Fruit fly (Drosophila melanogaster) whole organism, embryonic: ENCODE results near the gene Dnai2.

Experiments used
- Antp ChIP-seq: fragments of 200-800 bp; sonication (Bioruptor generic); optimal IDR thresholded peaks from 3 replicates; lab custom pipeline; 2016; ENCODE audit warnings: missing biosample characterization, missing genetic modification characterization
- Atf-2 ChIP-seq: fragments of 200-800 bp; sonication (Bioruptor generic); optimal IDR thresholded peaks from 2 replicates; lab custom pipeline; 2016; ENCODE audit warnings: missing biosample characterization, missing genetic modification characterization
- CG10565 ChIP-seq: fragments of 200-800 bp; sonication (Bioruptor generic); optimal IDR thresholded peaks from 3 replicates; lab custom pipeline; 2016; ENCODE audit warnings: missing biosample characterization, mild to moderate bottlenecking, missing genetic modification characterization
- CG11247 ChIP-seq: fragments of 200-800 bp; sonication (Bioruptor generic); IDR thresholded peaks from 2 replicates; pipeline ENCODE4 v1.3.6; 2022; ENCODE audit warnings: missing biosample characterization, missing genetic modification characterization
- CG12071 ChIP-seq: fragments of 200-800 bp; sonication (Bioruptor generic); optimal IDR thresholded peaks from 3 replicates; lab custom pipeline; 2018; ENCODE audit warnings: missing biosample characterization, mild to moderate bottlenecking, missing genetic modification characterization
- CG12299 ChIP-seq: fragments of 200-800 bp; sonication (Bioruptor generic); optimal IDR thresholded peaks from 2 replicates; lab custom pipeline; 2018; ENCODE audit warnings: missing biosample characterization, mild to moderate bottlenecking, missing genetic modification characterization
- CG14860 ChIP-seq: fragments of 200-800 bp; sonication (Bioruptor generic); IDR thresholded peaks from 3 replicates; pipeline ENCODE4 v1.3.6; 2022; ENCODE audit warnings: missing biosample characterization, missing genetic modification characterization; ENCODE audit not compliant: partially characterized antibody
- CG15269 ChIP-seq: fragments of 200-800 bp; sonication (Bioruptor generic); optimal IDR thresholded peaks from 2 replicates; lab custom pipeline; 2018; ENCODE audit warnings: missing biosample characterization, mild to moderate bottlenecking, missing genetic modification characterization, moderate library complexity
- CG15696 ChIP-seq: fragments of 200-800 bp; sonication (Bioruptor generic); optimal IDR thresholded peaks from 2 replicates; lab custom pipeline; 2019; ENCODE audit warnings: missing biosample characterization, mild to moderate bottlenecking, missing genetic modification characterization, moderate library complexity
- CG17361 ChIP-seq: fragments of 200-800 bp; sonication (Bioruptor generic); IDR thresholded peaks from 3 replicates; pipeline ENCODE4 v1.3.6; 2022; ENCODE audit warnings: missing biosample characterization, missing genetic modification characterization
- CG17829 ChIP-seq: fragments of 200-800 bp; optimal IDR thresholded peaks from 2 replicates; lab custom pipeline; 2019; ENCODE audit warnings: missing biosample characterization, mild to moderate bottlenecking, missing genetic modification characterization, moderate library complexity
- CG2712 ChIP-seq: fragments of 200-800 bp; optimal IDR thresholded peaks from 3 replicates; lab custom pipeline; 2019; ENCODE audit warnings: missing biosample characterization, mild to moderate bottlenecking, missing genetic modification characterization, moderate library complexity
- CG3065 ChIP-seq: fragments of 200-800 bp; sonication (Bioruptor generic); optimal IDR thresholded peaks from 2 replicates; lab custom pipeline; 2016; ENCODE audit warnings: missing biosample characterization, missing genetic modification characterization
- CG31365 ChIP-seq: fragments of 200-800 bp; sonication (Bioruptor generic); optimal IDR thresholded peaks from 2 replicates; lab custom pipeline; 2018; ENCODE audit warnings: missing biosample characterization, mild to moderate bottlenecking, missing genetic modification characterization
- CG32532 ChIP-seq: fragments of 200-800 bp; sonication (Bioruptor generic); IDR thresholded peaks from 2 replicates; pipeline ENCODE4 v1.3.6; 2022; ENCODE audit warnings: missing biosample characterization, missing genetic modification characterization
- CG34224 ChIP-seq: fragments of 200-800 bp; sonication (Bioruptor generic); IDR thresholded peaks from 3 replicates; pipeline ENCODE4 v1.3.6; 2022; ENCODE audit warnings: missing biosample characterization, missing genetic modification characterization; ENCODE audit not compliant: partially characterized antibody
- CG34376 ChIP-seq: fragments of 200-800 bp; sonication (Bioruptor generic); optimal IDR thresholded peaks from 2 replicates; lab custom pipeline; 2018; ENCODE audit warnings: missing biosample characterization, mild to moderate bottlenecking, missing genetic modification characterization
- CG4282 ChIP-seq: fragments of 200-800 bp; sonication (Bioruptor generic); optimal IDR thresholded peaks from 2 replicates; lab custom pipeline; 2016; ENCODE audit warnings: missing biosample characterization, missing genetic modification characterization
- CG43689 ChIP-seq: fragments of 200-800 bp; sonication (Bioruptor generic); IDR thresholded peaks from 2 replicates; pipeline ENCODE4 v1.3.6; 2022; ENCODE audit warnings: missing biosample characterization, missing genetic modification characterization
- CG4617 ChIP-seq: fragments of 200-800 bp; sonication (Bioruptor generic); optimal IDR thresholded peaks from 3 replicates; lab custom pipeline; 2016; ENCODE audit warnings: missing biosample characterization, missing genetic modification characterization, borderline replicate concordance
- CG6654 ChIP-seq: fragments of 200-800 bp; sonication (Bioruptor generic); optimal IDR thresholded peaks from 2 replicates; lab custom pipeline; 2017; ENCODE audit warnings: missing biosample characterization, mild to moderate bottlenecking, missing genetic modification characterization
- CG6791 ChIP-seq: fragments of 200-800 bp; sonication (Bioruptor generic); IDR thresholded peaks from 3 replicates; pipeline ENCODE4 v1.3.6; 2022; ENCODE audit warnings: missing biosample characterization, missing genetic modification characterization; ENCODE audit not compliant: partially characterized antibody
- CG8290 ChIP-seq, 3 experiments: fragments of 200-800 bp; sonication (Bioruptor generic); optimal IDR thresholded peaks; 2 replicates each; lab custom pipeline; 2016 to 2019; ENCODE audit warnings: missing biosample characterization in 3 of 3, missing genetic modification characterization in 3 of 3, mild to moderate bottlenecking in 2 of 3, moderate library complexity in 1 of 3
- CG8924 ChIP-seq: fragments of 200-800 bp; optimal IDR thresholded peaks from 3 replicates; lab custom pipeline; 2019; ENCODE audit warnings: missing biosample characterization, mild to moderate bottlenecking, missing genetic modification characterization, moderate library complexity
- CTCF ChIP-seq: fragments of 200-800 bp; sonication (Bioruptor generic); optimal IDR thresholded peaks from 2 replicates; lab custom pipeline; 2017; ENCODE audit warnings: missing biosample characterization, mild to moderate bottlenecking, missing genetic modification characterization, moderate library complexity
- Chrac-16 ChIP-seq: fragments of 200-800 bp; sonication (Bioruptor generic); optimal IDR thresholded peaks from 3 replicates; lab custom pipeline; 2016; ENCODE audit warnings: missing biosample characterization, missing genetic modification characterization
- Dad ChIP-seq: fragments of 200-800 bp; sonication (Bioruptor generic); optimal IDR thresholded peaks from 3 replicates; lab custom pipeline; 2016; ENCODE audit warnings: missing biosample characterization, missing genetic modification characterization
- Doc2 ChIP-seq: fragments of 200-800 bp; sonication (Bioruptor generic); IDR thresholded peaks from 2 replicates; pipeline ENCODE4 v1.3.6; 2022; ENCODE audit warnings: missing biosample characterization, missing genetic modification characterization
- Doc3 ChIP-seq: fragments of 200-800 bp; sonication (Bioruptor generic); IDR thresholded peaks from 3 replicates; pipeline ENCODE4 v1.3.6; 2022; ENCODE audit warnings: missing biosample characterization, missing genetic modification characterization; ENCODE audit not compliant: partially characterized antibody
- ERR ChIP-seq: fragments of 200-800 bp; sonication (Bioruptor generic); optimal IDR thresholded peaks from 2 replicates; lab custom pipeline; 2016; ENCODE audit warnings: missing biosample characterization, missing genetic modification characterization
- Elba2 ChIP-seq: fragments of 200-800 bp; sonication (Bioruptor generic); optimal IDR thresholded peaks from 3 replicates; lab custom pipeline; 2016; ENCODE audit warnings: missing biosample characterization, missing genetic modification characterization
- Ets65A ChIP-seq: fragments of 200-800 bp; sonication (Bioruptor generic); peaks from one replicate; lab custom pipeline; 2016; ENCODE audit warnings: missing biosample characterization, missing genetic modification characterization
- Gug ChIP-seq: fragments of 200-800 bp; sonication (Bioruptor generic); IDR thresholded peaks from 4 replicates; pipeline ENCODE4 v1.3.6; 2022; ENCODE audit warnings: missing biosample characterization, missing genetic modification characterization
- Lhr ChIP-seq: fragments of 200-800 bp; sonication (Bioruptor generic); optimal IDR thresholded peaks from 3 replicates; lab custom pipeline; 2017; ENCODE audit warnings: mild to moderate bottlenecking, missing biosample characterization, missing genetic modification reagents, missing genetic modification characterization
- MBD-R2 ChIP-seq: fragments of 200-800 bp; sonication (Bioruptor generic); IDR thresholded peaks from 2 replicates; pipeline ENCODE4 v1.3.6; 2022; ENCODE audit warnings: missing biosample characterization, missing genetic modification characterization
- Opbp ChIP-seq: fragments of 200-800 bp; sonication (Bioruptor generic); IDR thresholded peaks from 3 replicates; pipeline ENCODE4 v1.3.6; 2022; ENCODE audit warnings: missing biosample characterization, missing genetic modification characterization; ENCODE audit not compliant: partially characterized antibody
- emc ChIP-seq: fragments of 200-800 bp; sonication (Bioruptor generic); optimal IDR thresholded peaks from 2 replicates; lab custom pipeline; 2016; ENCODE audit warnings: missing biosample characterization, missing genetic modification characterization
- ems ChIP-seq: fragments of 200-800 bp; sonication (Bioruptor generic); optimal IDR thresholded peaks from 3 replicates; lab custom pipeline; 2016; ENCODE audit warnings: missing biosample characterization, missing genetic modification characterization
- fd102C ChIP-seq: fragments of 200-800 bp; sonication (Bioruptor generic); optimal IDR thresholded peaks from 2 replicates; lab custom pipeline; 2018; ENCODE audit warnings: missing biosample characterization, mild to moderate bottlenecking, missing genetic modification characterization, moderate library complexity
- h ChIP-seq: fragments of >200 bp; optimal IDR thresholded peaks from 2 replicates; lab custom pipeline; 2017
- sd ChIP-seq: fragments of 200-800 bp; sonication (Bioruptor generic); optimal IDR thresholded peaks from 3 replicates; lab custom pipeline; 2018; ENCODE audit warnings: missing biosample characterization, mild to moderate bottlenecking, missing genetic modification characterization, moderate library complexity
- sens-2 ChIP-seq: fragments of 200-800 bp; sonication (Bioruptor generic); IDR thresholded peaks from 2 replicates; pipeline ENCODE4 v1.3.6; 2022; ENCODE audit warnings: missing biosample characterization, missing genetic modification characterization
- slbo ChIP-seq: fragments of 200-800 bp; sonication (Bioruptor generic); IDR thresholded peaks from 2 replicates; pipeline ENCODE4 v1.3.6; 2022; ENCODE audit warnings: missing biosample characterization, missing genetic modification characterization
- sqz ChIP-seq: fragments of 200-800 bp; sonication (Bioruptor generic); optimal IDR thresholded peaks from 3 replicates; lab custom pipeline; 2018; ENCODE audit warnings: missing biosample characterization, mild to moderate bottlenecking, missing genetic modification characterization
- stwl ChIP-seq: fragments of 200-800 bp; sonication (Bioruptor generic); optimal IDR thresholded peaks from 3 replicates; lab custom pipeline; 2018; ENCODE audit warnings: missing biosample characterization, mild to moderate bottlenecking, missing genetic modification characterization, moderate library complexity
- tgo ChIP-seq: fragments of 200-800 bp; sonication (Bioruptor generic); IDR thresholded peaks from 3 replicates; pipeline ENCODE4 v1.3.6; 2022; ENCODE audit warnings: missing biosample characterization, missing genetic modification characterization
- tio ChIP-seq: fragments of 200-800 bp; sonication (Bioruptor generic); optimal IDR thresholded peaks from 2 replicates; lab custom pipeline; 2017; ENCODE audit warnings: missing biosample characterization, missing genetic modification characterization, inconsistent platforms
- tll ChIP-seq, 2 experiments: fragments of 200-800 bp in 1 of 2; fragments of >200 bp in 1 of 2; sonication (Bioruptor generic) in 1 of 2; optimal IDR thresholded peaks; 2 replicates each; lab custom pipeline; 2017 to 2019; ENCODE audit warnings: missing biosample characterization in 2 of 2, missing genetic modification characterization in 2 of 2, mild to moderate bottlenecking in 1 of 2, moderate library complexity in 1 of 2
- trem ChIP-seq: fragments of 200-800 bp; optimal IDR thresholded peaks from 3 replicates; lab custom pipeline; 2019; ENCODE audit warnings: missing biosample characterization, mild to moderate bottlenecking, missing genetic modification characterization, moderate library complexity
- yki ChIP-seq: fragments of >200 bp; optimal IDR thresholded peaks from 3 replicates; lab custom pipeline; 2018
- zen ChIP-seq: fragments of 200-800 bp; sonication (Bioruptor generic); optimal IDR thresholded peaks from 3 replicates; lab custom pipeline; 2018; ENCODE audit warnings: missing biosample characterization, mild to moderate bottlenecking, missing genetic modification characterization, moderate library complexity

Gene Dnai2

DNA sequence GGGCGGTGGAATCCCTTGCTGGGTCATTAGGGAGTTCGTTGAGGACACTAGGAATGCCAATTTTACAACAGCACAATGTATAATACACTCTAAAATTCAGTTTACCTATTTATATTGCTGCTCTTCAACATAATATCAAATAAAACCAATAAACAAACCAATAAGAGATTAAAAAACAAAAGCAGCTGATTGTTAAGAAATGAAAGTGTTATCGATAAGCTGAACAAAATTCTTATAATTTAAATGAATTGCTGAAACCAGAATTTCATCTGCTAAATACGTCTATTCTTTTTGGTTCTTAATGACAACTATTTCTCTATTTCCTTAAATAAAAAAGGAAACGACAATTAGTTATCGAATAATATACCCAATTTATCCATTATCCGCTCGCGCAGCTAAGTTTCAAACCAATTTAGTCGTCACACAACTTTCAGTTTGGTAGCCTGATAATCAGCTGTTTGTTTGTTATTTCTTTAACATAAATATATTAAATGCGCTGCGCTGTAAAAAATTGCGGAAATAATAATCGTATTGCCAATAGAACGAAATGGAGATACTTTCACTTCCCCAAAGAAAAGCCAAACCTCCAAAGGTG, 7.8 kb downstream of the Dnai2 start, which contains the start of the genes Pldn and CG14135 (continued):
- no peak for TF ChIP-seq CG4282 (GFP tag; lab: Kevin White, UChicago)
- TF ChIP-seq ERR (GFP tag; lab: Kevin White, UChicago) = no peak
- TF ChIP-seq CG11247 (GFP tag; lab: Robert Waterston, UW) = no peak
- TF ChIP-seq sqz = no peak
- 0 out of 3 replicates have a peak, but pooled peaks have one; percentile 36 for TF ChIP-seq CG34224
- peak; percentile 53 for TF ChIP-seq trem (tag; lab: Kevin White, UChicago)
- TF ChIP-seq Ets65A (GFP tag; lab: Kevin White, UChicago) = no peak
- peak; percentile 16 for TF ChIP-seq CG2712
- peak; percentile 85 for TF ChIP-seq MBD-R2 (GFP tag; lab: Robert Waterston, UW)
- TF ChIP-seq Doc3 (GFP tag; lab: Robert Waterston, UW) = peak; percentile 47; the same call in 1 of the 3 replicates
- no peak for TF ChIP-seq yki (lab: Kevin White, UChicago)
- no peak for TF ChIP-seq CG14860 (GFP tag; lab: Robert Waterston, UW)
- TF ChIP-seq Doc2 = no peak
- TF ChIP-seq Gug (GFP tag; lab: Robert Waterston, UW) = no peak
- no peak for TF ChIP-seq CG10565 (GFP tag; lab: Kevin White, UChicago)
- no peak for TF ChIP-seq h (lab: Kevin White, UChicago)
- peak; percentile 63 for TF ChIP-seq stwl (tag; lab: Kevin White, UChicago)
- TF ChIP-seq CG12071 (GFP tag; lab: Kevin White, UChicago) = no peak
- no peak for TF ChIP-seq Lhr
- no peak for TF ChIP-seq CG17361
- TF ChIP-seq tio (GFP tag; lab: Kevin White, UChicago) = no peak
- no peak for TF ChIP-seq Chrac-16 (GFP tag; lab: Kevin White, UChicago)
- TF ChIP-seq tgo = no peak
- TF ChIP-seq Antp (GFP tag; lab: Kevin White, UChicago) = no peak
- peak; percentile 72 for TF ChIP-seq Elba2 (GFP tag; lab: Kevin White, UChicago)
- no peak for TF ChIP-seq CG43689
- peak; percentile 64 for TF ChIP-seq CTCF (GFP tag; lab: Kevin White, UChicago)
- peak; percentile 33 for TF ChIP-seq sd (tag; lab: Kevin White, UChicago)
- peak; percentile 75 for TF ChIP-seq CG8924 (tag; lab: Kevin White, UChicago)
- no peak for TF ChIP-seq emc
- TF ChIP-seq CG15269 = no peak
- TF ChIP-seq CG17829 (tag; lab: Kevin White, UChicago) = peak; percentile 10
- TF ChIP-seq CG31365 (tag; lab: Kevin White, UChicago) = no peak
- no peak for TF ChIP-seq CG12299 (tag; lab: Kevin White, UChicago)
- TF ChIP-seq CG32532 (GFP tag; lab: Robert Waterston, UW) = no peak
- no peak for TF ChIP-seq Dad (GFP tag; lab: Kevin White, UChicago)
- TF ChIP-seq ems (GFP tag; lab: Kevin White, UChicago) = no peak
- no peak for TF ChIP-seq tll (GFP tag; optimal IDR thresholded peaks at IDR 0.05; lab: Kevin White, UChicago)
- TF ChIP-seq CG3065 (GFP tag; lab: Kevin White, UChicago) = no peak
- TF ChIP-seq Atf-2 (GFP tag; lab: Kevin White, UChicago) = no peak
- TF ChIP-seq CG6654 (GFP tag; lab: Kevin White, UChicago) = peak; percentile 99
- peak; percentile 37 for TF ChIP-seq zen (tag; lab: Kevin White, UChicago)
- no peak for TF ChIP-seq sens-2 (GFP tag; lab: Robert Waterston, UW)
- peak; percentile 27; the same call in 1 of the 3 replicates for TF ChIP-seq CG6791
- no peak for TF ChIP-seq Opbp (GFP tag; lab: Robert Waterston, UW)
- no peak for TF ChIP-seq slbo
- TF ChIP-seq CG4617 (GFP tag; lab: Kevin White, UChicago) = peak; percentile 33
- no peak for TF ChIP-seq CG15696 (tag; lab: Kevin White, UChicago)
- TF ChIP-seq CG8290 (GFP tag; optimal IDR thresholded peaks at IDR 0.05; lab: Kevin White, UChicago) = no peak
- peak in 1 of 2 experiments; percentile 3 for TF ChIP-seq CG8290 (tag; optimal IDR thresholded peaks at IDR 0.05; lab: Kevin White, UChicago)
- peak; percentile 39 for TF ChIP-seq CG34376 (GFP tag; lab: Kevin White, UChicago)
- no peak for TF ChIP-seq fd102C (GFP tag; lab: Kevin White, UChicago)
